Fruit fly (Drosophila melanogaster): ENCODE data around the gene CG6296.

DNA sequence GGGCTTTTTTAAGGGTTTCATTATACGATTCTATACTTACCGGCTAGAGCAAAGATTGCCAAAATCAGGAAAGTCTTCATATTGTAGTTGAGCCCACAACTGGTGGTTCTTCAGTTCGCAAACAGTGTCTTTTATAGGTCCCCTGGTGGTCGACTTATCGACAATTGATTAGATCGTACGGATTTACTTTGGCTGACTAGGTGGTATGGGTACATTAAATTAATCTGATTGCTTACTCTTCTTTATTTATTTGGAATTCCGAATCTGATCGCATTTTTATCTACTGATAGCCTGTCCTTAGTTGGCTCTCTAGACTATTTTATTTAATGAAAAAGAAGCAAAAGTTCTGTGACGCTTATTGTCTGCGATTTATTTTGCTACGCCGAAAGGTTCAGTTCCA, 20.7 kb upstream of the CG6296 start, which contains the start of gene CG6271:
- no peak for TF ChIP-seq toe (GFP tag; optimal IDR thresholded peaks at IDR 0.05)
- no peak for TF ChIP-seq bab1 (GFP tag; optimal IDR thresholded peaks at IDR 0.05)
- no peak for TF ChIP-seq kay (GFP tag; ENCODE audit: borderline replicate concordance)
- TF ChIP-seq CG7045 (GFP tag; optimal IDR thresholded peaks at IDR 0.05) = no peak
- TF ChIP-seq CG33017 (tag; optimal IDR thresholded peaks at IDR 0.05) = no peak
- TF ChIP-seq Hr96 (GFP tag; optimal IDR thresholded peaks at IDR 0.05) = no peak
- no peak for TF ChIP-seq ovo (GFP tag; optimal IDR thresholded peaks at IDR 0.05)
